Worm (Caenorhabditis elegans): Measurements from ENCODE around the gene mes-4.

The mes-4 gene

DNA sequence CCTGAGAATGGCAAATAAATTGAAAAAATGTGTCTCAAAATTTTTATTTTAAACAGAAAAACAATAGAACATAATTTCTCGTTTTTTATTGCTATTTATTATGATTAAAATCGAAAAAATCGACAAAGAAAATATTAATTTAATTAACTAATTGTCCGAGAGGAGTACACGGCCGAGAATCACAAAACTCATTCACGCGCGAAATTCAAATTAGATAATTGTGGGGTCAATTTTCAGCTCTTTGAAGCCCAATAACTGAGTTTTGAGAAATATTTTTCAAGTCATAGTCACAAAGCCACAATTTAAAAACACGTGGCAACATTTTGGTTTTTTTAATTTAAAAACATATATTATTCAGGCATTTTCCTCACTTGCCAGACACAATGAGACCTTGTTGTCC is 28.3 kb downstream of the mes-4 start:
- no peak for TF ChIP-seq fkh-2 (tag; optimal IDR thresholded peaks at IDR 0.05)
- TF ChIP-seq fkh-10 (GFP tag; optimal IDR thresholded peaks at IDR 0.05) = no peak
- peak; percentile 23 for TF ChIP-seq nhr-43 (tag; optimal IDR thresholded peaks at IDR 0.05; ENCODE audit: poor library complexity, severe bottlenecking)
- no peak for TF ChIP-seq unc-39 (tag; optimal IDR thresholded peaks at IDR 0.05)
- no peak for TF ChIP-seq mdl-1 (tag; optimal IDR thresholded peaks at IDR 0.05)
- TF ChIP-seq snpc-4 (tag; optimal IDR thresholded peaks at IDR 0.05) = no peak
- TF ChIP-seq nhr-23 (tag; optimal IDR thresholded peaks at IDR 0.05) = peak; percentile 8
- TF ChIP-seq ceh-28 (tag; optimal IDR thresholded peaks at IDR 0.05) = no peak
- TF ChIP-seq lin-39 (tag; optimal IDR thresholded peaks at IDR 0.05) = no peak
- TF ChIP-seq nhr-237 (tag; optimal IDR thresholded peaks at IDR 0.05) = no peak
- TF ChIP-seq pha-4 (tag; optimal IDR thresholded peaks at IDR 0.05) = peak; percentile 41
- TF ChIP-seq tbx-2 (tag; optimal IDR thresholded peaks at IDR 0.05) = no peak

DNA sequence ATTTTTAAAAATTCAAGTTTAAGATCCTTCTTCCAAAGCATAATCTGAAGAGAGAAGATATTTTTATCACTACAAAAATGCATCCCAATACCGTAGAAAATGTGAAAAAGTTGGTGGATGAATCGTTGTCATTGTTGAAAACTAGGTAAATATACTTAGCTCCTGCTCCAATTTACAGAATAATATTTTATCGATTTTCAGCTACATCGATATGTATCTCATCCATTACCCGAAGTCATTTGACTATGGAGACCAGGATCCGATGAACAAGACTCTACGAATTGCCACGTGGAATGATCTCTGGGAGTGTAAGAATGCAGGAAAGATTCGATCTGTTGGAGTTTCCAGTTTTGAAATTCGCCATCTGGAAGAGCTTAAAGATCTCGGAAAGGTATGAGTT is 28.9 kb downstream of the mes-4 start:
- TF ChIP-seq nhr-77 (tag; optimal IDR thresholded peaks at IDR 0.05) = no peak
- TF ChIP-seq nhr-76 (tag; optimal IDR thresholded peaks at IDR 0.05) = no peak
- TF ChIP-seq lsy-12 (tag; optimal IDR thresholded peaks at IDR 0.05) = no peak
- no peak for TF ChIP-seq hmg-11 (tag; optimal IDR thresholded peaks at IDR 0.05)

DNA sequence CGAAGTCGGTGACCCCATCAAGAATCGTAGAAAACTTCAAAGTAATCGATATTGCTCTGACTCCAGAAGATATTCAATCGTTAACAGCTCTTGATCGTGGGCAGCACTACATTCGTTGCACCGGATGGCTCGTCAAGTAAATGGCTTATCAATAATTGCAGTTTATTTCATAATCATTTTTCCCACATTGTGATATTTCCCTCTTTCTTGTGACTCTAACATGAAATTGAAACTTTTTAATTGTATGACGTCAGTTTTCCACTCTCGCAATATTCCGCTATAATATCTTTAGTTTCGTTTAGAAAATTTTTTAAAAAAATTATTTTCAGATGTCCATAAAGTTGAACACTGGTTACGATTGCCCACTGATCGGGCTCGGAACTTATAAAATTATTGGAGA is 29.4 kb downstream of the mes-4 start, which contains the start of gene F53F1.3:
TSS of gene F53F1.3 (plus strand) at position 330 of the 400 bp plus-strand sequence.
- TF ChIP-seq elt-3 (tag; optimal IDR thresholded peaks at IDR 0.05) (no peak), pha-4 (tag; optimal IDR thresholded peaks at IDR 0.05) (no peak), elt-2 (tag; optimal IDR thresholded peaks at IDR 0.05) (peak; percentile 51)

DNA sequence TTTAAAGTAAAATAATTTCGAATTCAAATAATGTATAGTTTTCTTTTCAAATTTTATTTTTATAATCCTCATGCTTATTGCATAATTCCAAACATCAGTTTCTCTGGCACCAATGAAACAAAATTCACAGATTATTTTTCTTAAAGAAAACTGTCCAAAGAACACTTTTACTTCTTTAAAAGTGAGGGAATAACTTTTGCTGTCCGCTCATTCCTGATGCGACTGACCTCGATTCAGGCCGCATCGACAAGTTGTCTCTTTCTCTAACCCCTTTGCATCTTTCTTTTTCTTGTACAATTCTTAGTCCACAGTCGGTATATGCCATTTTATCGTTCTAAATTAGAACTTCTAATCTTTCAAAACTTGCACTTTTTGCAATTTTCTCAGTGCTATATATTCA is 30.8 kb downstream of the mes-4 start, which contains the start of gene F53F1.2:
TSS of gene F53F1.2 (plus strand) at position 306 of the 400 bp plus-strand sequence.
- TF ChIP-seq nhr-25 (tag; optimal IDR thresholded peaks at IDR 0.05) (no peak), nhr-23 (tag; optimal IDR thresholded peaks at IDR 0.05) (peak; percentile 52)

DNA sequence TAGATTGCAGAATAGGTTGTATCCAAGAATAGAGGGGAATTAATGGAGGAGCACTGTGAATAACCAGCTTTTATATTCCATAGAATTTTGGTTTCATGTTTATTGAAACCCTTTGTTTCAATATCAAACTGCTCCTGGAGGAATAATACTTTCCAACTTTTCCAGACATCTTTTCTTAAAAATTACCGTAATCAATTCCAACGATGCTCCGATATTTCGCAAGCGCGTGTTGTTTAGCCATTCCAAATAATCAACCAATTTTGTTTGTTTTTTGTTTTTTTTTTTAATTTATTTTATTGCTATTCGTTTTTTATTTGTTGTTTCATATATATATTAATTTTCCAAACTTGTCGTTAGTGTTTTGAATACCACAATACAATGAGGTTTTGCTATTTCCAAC is 31.3 kb downstream of the mes-4 start, which contains the start of gene cutl-1:
TSS of gene cutl-1 (minus strand) at position 83 of the 400 bp plus-strand sequence.
- peak; percentile 10 for TF ChIP-seq pha-4 (tag; optimal IDR thresholded peaks at IDR 0.05)
- no peak for TF ChIP-seq fkh-2 (tag; optimal IDR thresholded peaks at IDR 0.05)

DNA sequence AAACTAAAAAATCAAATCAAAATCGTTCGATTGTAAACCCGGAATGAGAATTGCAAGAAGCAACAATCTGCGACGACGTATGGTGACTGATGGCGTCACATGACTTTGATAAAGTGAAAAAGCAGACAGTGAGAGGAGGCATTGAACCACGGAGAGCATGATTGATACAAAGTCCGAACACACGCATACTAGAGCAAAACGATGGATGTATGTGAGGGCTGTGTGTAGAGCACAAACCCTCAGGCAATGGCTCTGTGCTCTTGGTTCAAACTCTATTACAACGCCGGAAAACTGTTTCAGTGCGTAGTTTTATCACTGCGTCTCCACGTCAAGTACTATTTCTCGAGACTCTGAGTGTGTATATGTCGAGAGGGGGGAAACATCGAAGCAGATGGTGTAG is 34.8 kb downstream of the mes-4 start:
- TF ChIP-seq nhr-11 (tag; optimal IDR thresholded peaks at IDR 0.05) (no peak), lin-39 (tag; optimal IDR thresholded peaks at IDR 0.05) (peak; percentile 93), skn-1 (tag; optimal IDR thresholded peaks at IDR 0.05) (no peak), daf-12 (tag; optimal IDR thresholded peaks at IDR 0.05) (no peak), egl-5 (tag; optimal IDR thresholded peaks at IDR 0.05) (peak; percentile 52), nhr-67 (tag; optimal IDR thresholded peaks at IDR 0.05) (no peak), ZK546.5 (tag; optimal IDR thresholded peaks at IDR 0.05) (no peak), nhr-43 (tag; optimal IDR thresholded peaks at IDR 0.05; ENCODE audit: poor library complexity, severe bottlenecking) (no peak), fos-1 (tag; optimal IDR thresholded peaks at IDR 0.05) (no peak), ceh-82 (tag; optimal IDR thresholded peaks at IDR 0.05) (no peak)

DNA sequence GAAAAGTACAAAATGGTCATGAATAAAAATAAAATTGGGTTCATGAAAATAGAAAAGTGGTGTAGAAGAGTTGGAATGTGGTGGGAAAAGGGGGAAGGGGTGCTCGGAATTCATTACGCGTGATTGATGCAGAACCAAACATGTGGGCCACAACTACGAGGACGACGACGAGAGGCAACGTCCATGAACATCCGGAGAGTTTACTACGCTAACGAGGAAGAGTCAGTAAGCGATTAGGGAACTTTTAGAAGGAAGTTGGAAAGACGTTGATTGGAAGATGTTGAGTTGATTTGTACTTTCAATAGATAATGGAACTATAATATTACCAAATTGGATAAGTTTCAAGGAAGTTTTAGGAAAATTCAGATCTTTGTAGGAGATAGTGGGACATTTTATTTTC is 35.7 kb downstream of the mes-4 start:
- TF ChIP-seq elt-1 (tag; optimal IDR thresholded peaks at IDR 0.05) = no peak
- TF ChIP-seq lin-39 (tag; optimal IDR thresholded peaks at IDR 0.05) = peak; percentile 42
- no peak for TF ChIP-seq nfya-1 (tag; optimal IDR thresholded peaks at IDR 0.05; ENCODE audit: insufficient read depth)
- no peak for TF ChIP-seq nhr-67 (tag; optimal IDR thresholded peaks at IDR 0.05)
- TF ChIP-seq fos-1 (tag; optimal IDR thresholded peaks at IDR 0.05) = no peak
- TF ChIP-seq nhr-77 (tag; optimal IDR thresholded peaks at IDR 0.05) = no peak
- TF ChIP-seq mml-1 (tag; optimal IDR thresholded peaks at IDR 0.05) = no peak
- no peak for TF ChIP-seq ceh-9 (tag; optimal IDR thresholded peaks at IDR 0.05)
- TF ChIP-seq hmg-11 (tag; optimal IDR thresholded peaks at IDR 0.05) = no peak

Measured in whole organism, L3 larva.